Worm (Caenorhabditis elegans) whole organism, young adult: ENCODE measurements around the gene F59C12.3.

Experiments
- C06A6.2 ChIP-seq: fragments of 200-800 bp; sonication (Bioruptor generic); conservative IDR thresholded peaks from 2 replicates; pipeline ENCODE4 v1.3.6; 2022; ENCODE audit warnings: missing genetic modification characterization, missing compliant biosample characterization
- F10E7.11 ChIP-seq: sonication (generic microtip); optimal IDR thresholded peaks from 2 replicates; lab custom pipeline; 2017; ENCODE audit warnings: mild to moderate bottlenecking, missing genetic modification characterization, moderate library complexity, missing compliant biosample characterization
- F55B11.4 ChIP-seq: sonication (generic microtip); optimal IDR thresholded peaks from 2 replicates; lab custom pipeline; 2016; ENCODE audit warnings: missing compliant biosample characterization, missing genetic modification characterization, borderline replicate concordance; ENCODE audit not compliant: insufficient read depth
- T07F8.4 ChIP-seq: sonication (generic microtip); optimal IDR thresholded peaks from 2 replicates; lab custom pipeline; 2016; ENCODE audit warnings: mild to moderate bottlenecking, missing genetic modification characterization, moderate library complexity, missing compliant biosample characterization
- Y53F4B.3 ChIP-seq: fragments of 200-800 bp; sonication (Bioruptor generic); IDR thresholded peaks from 2 replicates; pipeline ENCODE4 v1.3.6; 2022; ENCODE audit warnings: missing genetic modification reagents, missing genetic modification characterization, missing compliant biosample characterization
- Y95B8A.8 ChIP-seq: fragments of 200-800 bp; sonication (Bioruptor generic); IDR thresholded peaks from 2 replicates; pipeline ENCODE4 v1.3.6; 2022; ENCODE audit warnings: missing genetic modification reagents, missing genetic modification characterization, missing compliant biosample characterization
- aptf-2 ChIP-seq: fragments of 200-800 bp; sonication (Bioruptor generic); conservative IDR thresholded peaks from 2 replicates; pipeline ENCODE4 v1.3.6; 2022; ENCODE audit warnings: missing genetic modification reagents, missing genetic modification characterization, missing compliant biosample characterization
- attf-6 ChIP-seq: fragments of 200-800 bp; sonication (Bioruptor generic); IDR thresholded peaks from 2 replicates; pipeline ENCODE4 v1.3.6; 2022; ENCODE audit warnings: missing genetic modification reagents, missing genetic modification characterization, missing compliant biosample characterization
- bed-1 ChIP-seq: fragments of 200-800 bp; sonication (Bioruptor generic); IDR thresholded peaks from 2 replicates; pipeline ENCODE4 v1.3.6; 2022; ENCODE audit warnings: missing genetic modification reagents, missing genetic modification characterization, missing compliant biosample characterization
- cebp-2 ChIP-seq: fragments of 200-800 bp; sonication (Bioruptor generic); IDR thresholded peaks from 2 replicates; pipeline ENCODE4 v1.3.6; 2022; ENCODE audit warnings: missing genetic modification characterization, missing compliant biosample characterization
- efl-1 ChIP-seq: fragments of 150-350 bp; optimal IDR thresholded peaks from 2 replicates; lab custom pipeline; 2014; ENCODE audit warnings: missing biosample characterization, missing genetic modification reagents, missing genetic modification characterization
- egrh-3 ChIP-seq: fragments of 200-800 bp; sonication (Bioruptor generic); IDR thresholded peaks from 2 replicates; pipeline ENCODE4 v1.3.6; 2022; ENCODE audit warnings: missing genetic modification reagents, missing genetic modification characterization, missing compliant biosample characterization
- ekl-4 ChIP-seq: fragments of 200-800 bp; sonication (Bioruptor generic); IDR thresholded peaks from 2 replicates; pipeline ENCODE4 v1.3.6; 2022; ENCODE audit warnings: missing genetic modification reagents, missing genetic modification characterization, missing compliant biosample characterization
- gei-17 ChIP-seq: fragments of 200-800 bp; sonication (Bioruptor generic); optimal IDR thresholded peaks from 2 replicates; lab custom pipeline; 2018; ENCODE audit warnings: mild to moderate bottlenecking, missing genetic modification characterization, missing compliant biosample characterization
- him-1 ChIP-seq: sonication (generic microtip); optimal IDR thresholded peaks from 2 replicates; lab custom pipeline; 2016; ENCODE audit warnings: missing genotype, missing genetic modification reagents, missing genetic modification characterization, missing compliant biosample characterization
- hlh-12 ChIP-seq: sonication (generic microtip); optimal IDR thresholded peaks from 2 replicates; lab custom pipeline; 2016; ENCODE audit warnings: missing genetic modification characterization, missing compliant biosample characterization
- lag-1 ChIP-seq: fragments of 200-800 bp; sonication (Bioruptor generic); IDR thresholded peaks from 2 replicates; pipeline ENCODE4 v1.3.6; 2022; ENCODE audit warnings: missing genetic modification reagents, missing genetic modification characterization, missing compliant biosample characterization
- let-526 ChIP-seq: fragments of 200-800 bp; sonication (Bioruptor generic); IDR thresholded peaks from 2 replicates; pipeline ENCODE4 v1.3.6; 2022; ENCODE audit warnings: missing genetic modification reagents, missing genetic modification characterization, missing compliant biosample characterization
- lin-40 ChIP-seq: sonication (generic microtip); optimal IDR thresholded peaks from 2 replicates; lab custom pipeline; 2016; ENCODE audit warnings: missing genetic modification characterization, mild to moderate bottlenecking, missing compliant biosample characterization, missing genotype, missing genetic modification reagents
- lsy-27 ChIP-seq: sonication (generic microtip); optimal IDR thresholded peaks from 2 replicates; lab custom pipeline; 2017; ENCODE audit warnings: missing genetic modification characterization, mild to moderate bottlenecking, missing compliant biosample characterization, antibody characterized with exemption, missing genotype, borderline replicate concordance; ENCODE audit not compliant: insufficient read depth
- madf-10 ChIP-seq: sonication (generic microtip); optimal IDR thresholded peaks from 2 replicates; lab custom pipeline; 2016; ENCODE audit warnings: mild to moderate bottlenecking, missing genetic modification characterization, missing compliant biosample characterization
- madf-8 ChIP-seq: fragments of 200-800 bp; sonication (Bioruptor generic); conservative IDR thresholded peaks from 2 replicates; pipeline ENCODE4 v1.3.6; 2022; ENCODE audit warnings: missing genetic modification reagents, missing genetic modification characterization, missing compliant biosample characterization
- mcd-1 ChIP-seq: fragments of 200-800 bp; sonication (Bioruptor generic); IDR thresholded peaks from 2 replicates; pipeline ENCODE4 v1.3.6; 2022; ENCODE audit warnings: missing genetic modification reagents, missing genetic modification characterization, missing compliant biosample characterization
- mel-28 ChIP-seq: sonication (generic microtip); optimal IDR thresholded peaks from 2 replicates; lab custom pipeline; 2016; ENCODE audit warnings: borderline replicate concordance, mild to moderate bottlenecking, missing genetic modification characterization, missing compliant biosample characterization
- mxl-1 ChIP-seq: sonication (generic microtip); optimal IDR thresholded peaks from 2 replicates; lab custom pipeline; 2016; ENCODE audit warnings: missing genetic modification characterization, missing compliant biosample characterization
- nfyb-1 ChIP-seq: fragments of 200-800 bp; sonication (Bioruptor generic); IDR thresholded peaks from 2 replicates; pipeline ENCODE4 v1.3.6; 2022; ENCODE audit warnings: missing genetic modification reagents, missing genetic modification characterization, missing compliant biosample characterization
- nhr-120 ChIP-seq: fragments of 200-800 bp; sonication (Bioruptor generic); IDR thresholded peaks from 2 replicates; pipeline ENCODE4 v1.3.6; 2022; ENCODE audit warnings: missing genetic modification characterization, missing compliant biosample characterization
- pha-4 ChIP-seq: fragments of 150-350 bp; sonication (generic microtip); optimal IDR thresholded peaks from 2 replicates; lab custom pipeline; 2014; ENCODE audit warnings: missing biosample characterization, missing genetic modification reagents, missing genetic modification characterization
- sea-2 ChIP-seq: fragments of 200-800 bp; sonication (Bioruptor generic); IDR thresholded peaks from 2 replicates; pipeline ENCODE4 v1.3.6; 2022; ENCODE audit warnings: missing genetic modification characterization, missing compliant biosample characterization
- snpc-4 ChIP-seq, 5 experiments: fragments of 150-350 bp in 1 of 5; sonication (generic microtip) in 4 of 5; optimal IDR thresholded peaks; 2 replicates each; lab custom pipeline; 2014 to 2018; ENCODE audit warnings: missing genetic modification characterization in 5 of 5, missing biosample characterization in 3 of 5, antibody characterized with exemption in 2 of 5, mild to moderate bottlenecking in 2 of 5, missing compliant biosample characterization in 2 of 5, missing genotype in 2 of 5, moderate library complexity in 2 of 5, missing genetic modification reagents in 1 of 5
- somi-1 ChIP-seq: fragments of 200-800 bp; sonication (Bioruptor generic); optimal IDR thresholded peaks from 2 replicates; lab custom pipeline; 2018; ENCODE audit warnings: mild to moderate bottlenecking, missing genetic modification characterization, missing compliant biosample characterization
- sptf-2 ChIP-seq: fragments of 200-800 bp; sonication (Bioruptor generic); optimal IDR thresholded peaks from 2 replicates; lab custom pipeline; 2018; ENCODE audit warnings: mild to moderate bottlenecking, missing genetic modification characterization, missing compliant biosample characterization
- tlf-1 ChIP-seq: fragments of 200-800 bp; sonication (Bioruptor generic); optimal IDR thresholded peaks from 2 replicates; lab custom pipeline; 2018; ENCODE audit warnings: mild to moderate bottlenecking, missing genetic modification characterization, missing compliant biosample characterization
- xnd-1 ChIP-seq: sonication (generic microtip); optimal IDR thresholded peaks from 2 replicates; lab custom pipeline; 2016; ENCODE audit warnings: missing genotype, missing genetic modification reagents, missing genetic modification characterization, missing compliant biosample characterization
- zfh-2 ChIP-seq: fragments of 200-800 bp; sonication (Bioruptor generic); conservative IDR thresholded peaks from 2 replicates; pipeline ENCODE4 v1.3.6; 2022; ENCODE audit warnings: missing genetic modification reagents, missing genetic modification characterization, missing compliant biosample characterization
- ztf-22 ChIP-seq: fragments of 200-800 bp; sonication (Bioruptor generic); optimal IDR thresholded peaks from 2 replicates; lab custom pipeline; 2018; ENCODE audit warnings: mild to moderate bottlenecking, missing genetic modification characterization, moderate library complexity, missing compliant biosample characterization
- ztf-25 ChIP-seq: fragments of 200-800 bp; sonication (Bioruptor generic); IDR thresholded peaks from 2 replicates; pipeline ENCODE4 v1.3.6; 2022; ENCODE audit warnings: missing genetic modification reagents, missing genetic modification characterization, missing compliant biosample characterization

Gene F59C12.3

DNA sequence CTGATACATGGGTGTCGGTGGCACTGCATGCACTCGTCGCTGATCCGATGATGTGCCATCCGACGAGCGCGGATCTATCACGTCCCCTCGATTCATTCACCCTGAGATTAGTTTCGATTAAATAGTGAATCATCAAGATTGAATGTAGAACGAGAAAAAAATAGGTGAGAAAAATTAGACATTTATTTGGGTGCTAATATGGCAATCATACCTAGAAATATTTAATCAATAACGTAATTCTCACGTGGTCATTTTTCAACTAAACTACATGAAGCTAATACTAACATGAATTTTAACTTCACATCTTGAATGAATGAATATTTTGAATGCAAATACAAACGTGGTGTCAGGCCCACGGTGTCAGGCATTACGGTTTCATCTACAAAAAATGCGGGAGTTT is at the start of gene F59C12.3:
TSS of gene F59C12.3 (minus strand) at position 101 of the 400 bp plus-strand sequence.
- TF ChIP-seq lag-1 (GFP tag; lab: Robert Waterston, UW) (no peak), hlh-12 (tag; lab: Kevin White, UChicago) (no peak), F10E7.11 (tag; lab: Kevin White, UChicago) (no peak), F55B11.4 (tag; lab: Kevin White, UChicago) (no peak), let-526 (GFP tag; lab: Robert Waterston, UW) (no peak), nhr-120 (GFP tag; lab: Robert Waterston, UW) (no peak), lin-40 (tag; lab: Kevin White, UChicago) (no peak), somi-1 (GFP tag; lab: Kevin White, UChicago) (no peak), madf-10 (no peak), nfyb-1 (GFP tag; lab: Robert Waterston, UW) (no peak), aptf-2 (GFP tag; lab: Robert Waterston, UW) (no peak), mcd-1 (GFP tag; lab: Robert Waterston, UW) (no peak), snpc-4 (GFP tag; optimal IDR thresholded peaks at IDR 0.05; lab: Kevin White, UChicago) (no peak), snpc-4 (tag; optimal IDR thresholded peaks at IDR 0.05; lab: Kevin White, UChicago) (no peak), sea-2 (GFP tag; lab: Robert Waterston, UW) (no peak), gei-17 (GFP tag; lab: Kevin White, UChicago) (no peak), Y53F4B.3 (no peak)

DNA sequence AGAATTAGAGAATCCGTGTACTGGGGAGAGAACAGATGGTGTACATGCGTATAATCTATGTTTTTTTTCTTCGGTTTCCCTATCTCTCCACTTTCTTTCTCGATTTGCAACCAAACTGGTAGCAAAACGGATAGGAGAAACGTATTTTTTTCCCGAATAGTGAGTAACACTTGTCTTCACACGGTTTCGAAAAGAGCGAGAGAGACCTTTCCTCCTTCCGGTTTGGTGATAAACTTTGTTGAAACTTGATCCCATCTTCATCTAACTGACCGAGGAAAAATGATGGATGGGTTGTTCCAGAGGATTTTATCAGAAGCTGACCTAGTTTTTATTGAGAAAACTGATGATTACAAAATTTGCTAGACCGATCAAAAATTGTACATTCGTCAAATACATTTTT is 49.0 kb upstream of the F59C12.3 start:
- TF ChIP-seq him-1 (tag; lab: Kevin White, UChicago) (no peak), somi-1 (GFP tag; lab: Kevin White, UChicago) (no peak), C06A6.2 (GFP tag; lab: Robert Waterston, UW) (no peak), bed-1 (GFP tag; lab: Robert Waterston, UW) (no peak), Y95B8A.8 (GFP tag; lab: Robert Waterston, UW) (no peak), efl-1 (GFP tag; lab: Kevin White, UChicago) (no peak), cebp-2 (GFP tag; lab: Robert Waterston, UW) (no peak), lin-40 (tag; lab: Kevin White, UChicago) (no peak)

DNA sequence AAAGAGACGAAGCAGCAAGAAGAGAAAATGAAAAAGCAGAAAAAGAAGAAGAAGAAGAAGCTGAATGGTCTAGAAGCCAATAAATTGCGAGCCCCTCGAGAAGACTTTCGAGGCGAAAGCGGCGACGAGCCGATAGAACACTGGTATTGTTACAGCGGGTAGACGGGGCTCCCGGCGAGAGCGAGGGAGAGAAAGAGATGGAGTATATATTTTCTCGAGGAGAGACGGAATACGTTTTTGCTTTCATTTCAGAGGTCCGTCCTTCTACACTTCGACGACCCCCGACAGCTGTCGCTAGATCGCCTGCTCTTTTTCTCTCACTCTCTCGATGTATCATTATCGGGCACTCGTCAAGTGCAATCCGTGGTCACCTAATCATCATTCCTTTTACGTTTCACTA is 46.0 kb upstream of the F59C12.3 start:
- TF ChIP-seq pha-4 (tag; lab: Kevin White, UChicago) (no peak), madf-8 (GFP tag; lab: Robert Waterston, UW) (no peak), nhr-120 (GFP tag; lab: Robert Waterston, UW) (0 out of 2 replicates have a peak, but pooled peaks have one; percentile 6), zfh-2 (peak; percentile 72)
- TF ChIP-seq, all 124 proteins: peak for 2

DNA sequence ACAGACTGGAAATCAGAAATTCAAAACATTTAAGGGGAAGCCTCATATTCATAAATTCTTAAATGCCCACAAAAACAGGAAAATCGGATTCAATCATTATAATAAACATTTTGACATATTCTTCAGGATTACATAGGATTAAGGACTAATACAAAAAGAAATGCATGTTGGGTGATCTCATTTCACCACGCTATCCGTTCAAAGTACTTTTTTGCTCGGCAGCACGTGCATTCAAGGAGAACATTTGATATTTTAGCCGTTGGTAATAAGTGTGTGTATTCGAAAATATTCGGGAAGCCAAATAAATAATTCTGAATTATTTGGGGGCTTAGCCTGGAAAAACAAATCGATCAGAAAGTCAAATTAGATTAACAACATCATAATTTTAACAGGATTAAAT is 41.3 kb upstream of the F59C12.3 start:
- TF ChIP-seq T07F8.4 (tag; lab: Kevin White, UChicago) (no peak), ztf-25 (no peak), lsy-27 (no peak), egrh-3 (GFP tag; lab: Robert Waterston, UW) (no peak), tlf-1 (GFP tag; lab: Kevin White, UChicago) (no peak), sptf-2 (GFP tag; lab: Kevin White, UChicago) (no peak), nhr-120 (GFP tag; lab: Robert Waterston, UW) (no peak), xnd-1 (tag; lab: Kevin White, UChicago) (no peak), mel-28 (no peak), attf-6 (GFP tag; lab: Robert Waterston, UW) (no peak), mxl-1 (tag; lab: Kevin White, UChicago) (no peak), ztf-22 (no peak), sea-2 (GFP tag; lab: Robert Waterston, UW) (no peak), ekl-4 (no peak)
